Worm (Caenorhabditis elegans): ENCODE measurements around the gene srx-136.

ce11 chrV:13862505-13862904 lies 5.3 kb downstream of the srx-136 start, which contains the start of gene srx-137:
- TF ChIP-seq hlh-1 (tag; optimal IDR thresholded peaks at IDR 0.05) = no peak
- TF ChIP-seq elt-1 (tag; optimal IDR thresholded peaks at IDR 0.05; ENCODE audit: borderline replicate concordance, insufficient read depth) = no peak
- no peak for TF ChIP-seq snpc-4 (tag; optimal IDR thresholded peaks at IDR 0.05)
- TF ChIP-seq ceh-83 (GFP tag; optimal IDR thresholded peaks at IDR 0.05) = no peak
- TF ChIP-seq ztf-11 (tag; optimal IDR thresholded peaks at IDR 0.05) = no peak
- no peak for TF ChIP-seq mep-1 (tag; optimal IDR thresholded peaks at IDR 0.05)
- no peak for TF ChIP-seq cnd-1 (tag; optimal IDR thresholded peaks at IDR 0.05)
- TF ChIP-seq blmp-1 (tag; optimal IDR thresholded peaks at IDR 0.05) = no peak
- TF ChIP-seq unc-62 (GFP tag; optimal IDR thresholded peaks at IDR 0.05) = no peak
- no peak for TF ChIP-seq lin-13 (tag; optimal IDR thresholded peaks at IDR 0.05)
- TF ChIP-seq ceh-39 (tag; optimal IDR thresholded peaks at IDR 0.05) = no peak
- no peak for TF ChIP-seq pha-4 (tag; optimal IDR thresholded peaks at IDR 0.05)
- no peak for TF ChIP-seq lsy-2 (tag; optimal IDR thresholded peaks at IDR 0.05)

All from whole organism, mixed stage, embryonic.